Fruit fly (Drosophila melanogaster) whole organism, embryonic: ENCODE data around the gene CG31805.
A peak's percentile ranks its signal among the peaks of the same experiment; 100 is the strongest.

Experiments used
- Bgb ChIP-seq: fragments of 200-800 bp; sonication (Bioruptor generic); IDR thresholded peaks from 2 replicates; pipeline ENCODE4 v1.3.6; 2022; ENCODE audit warnings: missing biosample characterization, missing genetic modification characterization; ENCODE audit not compliant: partially characterized antibody
- CG10654 ChIP-seq: fragments of 200-800 bp; sonication (Bioruptor generic); optimal IDR thresholded peaks from 2 replicates; lab custom pipeline; 2016; ENCODE audit warnings: missing biosample characterization, missing genetic modification characterization
- CG11723 ChIP-seq: fragments of 200-800 bp; sonication (Bioruptor generic); optimal IDR thresholded peaks from 2 replicates; lab custom pipeline; 2017; ENCODE audit warnings: missing biosample characterization, mild to moderate bottlenecking, missing genetic modification characterization
- CG12744 ChIP-seq: fragments of 200-800 bp; sonication (Bioruptor generic); optimal IDR thresholded peaks from 2 replicates; lab custom pipeline; 2016; ENCODE audit warnings: missing biosample characterization, missing genetic modification characterization
- CG14441 ChIP-seq: fragments of 200-800 bp; sonication (Bioruptor generic); IDR thresholded peaks from 2 replicates; pipeline ENCODE4 v1.3.6; 2022; ENCODE audit warnings: missing biosample characterization, missing genetic modification characterization
- CG15073 ChIP-seq: fragments of 200-800 bp; sonication (Bioruptor generic); optimal IDR thresholded peaks from 2 replicates; lab custom pipeline; 2016; ENCODE audit warnings: missing biosample characterization, missing genetic modification characterization
- CG15514 ChIP-seq: fragments of 200-800 bp; sonication (Bioruptor generic); optimal IDR thresholded peaks from 3 replicates; lab custom pipeline; 2017; ENCODE audit warnings: missing biosample characterization, missing genetic modification characterization, mild to moderate bottlenecking, moderate library complexity, missing genetic modification reagents
- CG1603 ChIP-seq: fragments of 200-800 bp; sonication (Bioruptor generic); optimal IDR thresholded peaks from 2 replicates; lab custom pipeline; 2019; ENCODE audit warnings: missing biosample characterization, mild to moderate bottlenecking, missing genetic modification characterization, moderate library complexity
- CG16863 ChIP-seq: fragments of 200-800 bp; sonication (Bioruptor generic); optimal IDR thresholded peaks from 3 replicates; lab custom pipeline; 2016; ENCODE audit warnings: missing biosample characterization, missing genetic modification characterization
- CG18599 ChIP-seq: fragments of 200-800 bp; sonication (Bioruptor generic); optimal IDR thresholded peaks from 3 replicates; lab custom pipeline; 2017; ENCODE audit warnings: missing biosample characterization, missing genetic modification characterization, mild to moderate bottlenecking, moderate library complexity, missing genetic modification reagents
- CG18764 ChIP-seq: fragments of 200-800 bp; sonication (Bioruptor generic); optimal IDR thresholded peaks from 3 replicates; lab custom pipeline; 2016; ENCODE audit warnings: missing biosample characterization, missing genetic modification characterization
- CG2875 ChIP-seq: fragments of 200-800 bp; sonication (Bioruptor generic); optimal IDR thresholded peaks from 2 replicates; lab custom pipeline; 2017; ENCODE audit warnings: missing biosample characterization, mild to moderate bottlenecking, missing genetic modification characterization, missing genetic modification reagents
- CG32767 ChIP-seq: fragments of 200-800 bp; sonication (Bioruptor generic); IDR thresholded peaks from 2 replicates; pipeline ENCODE4 v1.3.6; 2022; ENCODE audit warnings: missing biosample characterization, missing genetic modification characterization
- CG3847 ChIP-seq: fragments of 200-800 bp; sonication (Bioruptor generic); IDR thresholded peaks from 2 replicates; pipeline ENCODE4 v1.3.6; 2022; ENCODE audit warnings: missing biosample characterization, missing genetic modification characterization
- CG3995 ChIP-seq: fragments of 200-800 bp; sonication (Bioruptor generic); optimal IDR thresholded peaks from 3 replicates; lab custom pipeline; 2016; ENCODE audit warnings: missing biosample characterization, missing genetic modification characterization
- CG42726 ChIP-seq: fragments of 200-800 bp; sonication (Bioruptor generic); IDR thresholded peaks from 2 replicates; pipeline ENCODE4 v1.3.6; 2022; ENCODE audit warnings: missing biosample characterization, missing genetic modification characterization; ENCODE audit not compliant: partially characterized antibody
- CG4282 ChIP-seq: fragments of 200-800 bp; sonication (Bioruptor generic); optimal IDR thresholded peaks from 2 replicates; lab custom pipeline; 2016; ENCODE audit warnings: missing biosample characterization, missing genetic modification characterization
- CG7786 ChIP-seq: fragments of 200-800 bp; sonication (Bioruptor generic); optimal IDR thresholded peaks from 2 replicates; lab custom pipeline; 2016; ENCODE audit warnings: missing biosample characterization, missing genetic modification characterization
- CG8944 ChIP-seq: fragments of 200-800 bp; sonication (Bioruptor generic); optimal IDR thresholded peaks from 3 replicates; lab custom pipeline; 2016; ENCODE audit warnings: missing biosample characterization, missing genetic modification characterization
- CG9797 ChIP-seq: fragments of 200-800 bp; sonication (Bioruptor generic); optimal IDR thresholded peaks from 3 replicates; lab custom pipeline; 2018; ENCODE audit warnings: missing biosample characterization, mild to moderate bottlenecking, missing genetic modification characterization
- Deaf1 ChIP-seq: fragments of 200-800 bp; optimal IDR thresholded peaks from 3 replicates; lab custom pipeline; 2019; ENCODE audit warnings: missing biosample characterization, mild to moderate bottlenecking, missing genetic modification characterization, moderate library complexity
- Doc3 ChIP-seq: fragments of 200-800 bp; sonication (Bioruptor generic); IDR thresholded peaks from 3 replicates; pipeline ENCODE4 v1.3.6; 2022; ENCODE audit warnings: missing biosample characterization, missing genetic modification characterization; ENCODE audit not compliant: partially characterized antibody
- Dref ChIP-seq: fragments of 200-800 bp; sonication (Bioruptor generic); IDR thresholded peaks from 2 replicates; pipeline ENCODE4 v1.3.6; 2022; ENCODE audit warnings: missing biosample characterization, missing genetic modification characterization
- E2f2 ChIP-seq: fragments of 200-800 bp; sonication (Bioruptor generic); IDR thresholded peaks from 2 replicates; pipeline ENCODE4 v1.3.6; 2022; ENCODE audit warnings: missing biosample characterization, missing genetic modification characterization
- Ets65A ChIP-seq: fragments of 200-800 bp; sonication (Bioruptor generic); peaks from one replicate; lab custom pipeline; 2016; ENCODE audit warnings: missing biosample characterization, missing genetic modification characterization
- MESR4 ChIP-seq: fragments of 200-800 bp; sonication (Bioruptor generic); optimal IDR thresholded peaks from 2 replicates; lab custom pipeline; 2018; ENCODE audit warnings: missing biosample characterization, mild to moderate bottlenecking, missing genetic modification characterization, moderate library complexity
- Myb ChIP-seq: fragments of 200-800 bp; sonication (Bioruptor generic); optimal IDR thresholded peaks from 2 replicates; lab custom pipeline; 2016; ENCODE audit warnings: missing biosample characterization, missing genetic modification characterization
- Opbp ChIP-seq: fragments of 200-800 bp; sonication (Bioruptor generic); IDR thresholded peaks from 3 replicates; pipeline ENCODE4 v1.3.6; 2022; ENCODE audit warnings: missing biosample characterization, missing genetic modification characterization; ENCODE audit not compliant: partially characterized antibody
- Optix ChIP-seq: fragments of 200-800 bp; sonication (Bioruptor generic); IDR thresholded peaks from 3 replicates; pipeline ENCODE4 v1.3.6; 2022; ENCODE audit warnings: missing biosample characterization, missing genetic modification characterization
- PHDP ChIP-seq: fragments of 200-800 bp; sonication (Bioruptor generic); optimal IDR thresholded peaks from 3 replicates; lab custom pipeline; 2018; ENCODE audit warnings: missing biosample characterization, mild to moderate bottlenecking, missing genetic modification characterization, moderate library complexity
- YL-1 ChIP-seq: fragments of 200-800 bp; sonication (Bioruptor generic); optimal IDR thresholded peaks from 3 replicates; lab custom pipeline; 2017; ENCODE audit warnings: missing biosample characterization, mild to moderate bottlenecking, missing genetic modification characterization
- ab ChIP-seq: fragments of 200-800 bp; sonication (Bioruptor generic); optimal IDR thresholded peaks from 2 replicates; lab custom pipeline; 2016; ENCODE audit warnings: missing biosample characterization, missing genetic modification characterization
- al ChIP-seq: fragments of 200-800 bp; sonication (Bioruptor generic); IDR thresholded peaks from 2 replicates; pipeline ENCODE4 v1.3.6; 2022; ENCODE audit warnings: missing biosample characterization, missing genetic modification characterization
- aop ChIP-seq: fragments of 200-800 bp; sonication (Bioruptor generic); IDR thresholded peaks from 2 replicates; pipeline ENCODE4 v1.3.6; 2022; ENCODE audit warnings: missing biosample characterization, missing genetic modification characterization
- ash1 ChIP-seq: fragments of 200-800 bp; sonication (Bioruptor generic); optimal IDR thresholded peaks from 2 replicates; lab custom pipeline; 2018; ENCODE audit warnings: missing biosample characterization, mild to moderate bottlenecking, missing genetic modification characterization
- dysf ChIP-seq: fragments of 200-800 bp; sonication (Bioruptor generic); IDR thresholded peaks from 3 replicates; pipeline ENCODE4 v1.3.6; 2022; ENCODE audit warnings: missing biosample characterization, missing genetic modification characterization
- gcm ChIP-seq: fragments of 200-800 bp; sonication (Bioruptor generic); optimal IDR thresholded peaks from 2 replicates; lab custom pipeline; 2019; ENCODE audit warnings: missing biosample characterization, mild to moderate bottlenecking, missing genetic modification characterization, moderate library complexity
- gem ChIP-seq: fragments of 200-800 bp; sonication (Bioruptor generic); optimal IDR thresholded peaks from 2 replicates; lab custom pipeline; 2019; ENCODE audit warnings: missing biosample characterization, mild to moderate bottlenecking, missing genetic modification characterization, moderate library complexity
- hkb ChIP-seq, 2 experiments: fragments of 200-800 bp in 1 of 2; fragments of >200 bp in 1 of 2; sonication (Bioruptor generic) in 1 of 2; IDR thresholded peaks in 1 of 2; optimal IDR thresholded peaks in 1 of 2; 2 replicates each; pipeline versions ENCODE4 v1.3.6 to Lab custom; 2017 to 2022; ENCODE audit warnings: missing biosample characterization in 1 of 2, missing genetic modification characterization in 1 of 2
- ken ChIP-seq: fragments of 200-800 bp; sonication (Bioruptor generic); IDR thresholded peaks from 3 replicates; pipeline ENCODE4 v1.3.6; 2022; ENCODE audit warnings: missing biosample characterization, missing genetic modification characterization
- knrl ChIP-seq: fragments of 200-800 bp; sonication (Bioruptor generic); IDR thresholded peaks from 3 replicates; pipeline ENCODE4 v1.3.6; 2022; ENCODE audit warnings: missing biosample characterization, missing genetic modification characterization; ENCODE audit not compliant: partially characterized antibody
- lab ChIP-seq: fragments of 200-800 bp; sonication (Bioruptor generic); optimal IDR thresholded peaks from 3 replicates; lab custom pipeline; 2017; ENCODE audit warnings: missing biosample characterization, missing genetic modification characterization, mild to moderate bottlenecking, moderate library complexity, missing genetic modification reagents
- nau ChIP-seq: fragments of 200-800 bp; sonication (Bioruptor generic); optimal IDR thresholded peaks from 3 replicates; lab custom pipeline; 2017; ENCODE audit warnings: missing biosample characterization, mild to moderate bottlenecking, missing genetic modification characterization, missing genetic modification reagents
- run ChIP-seq: fragments of 200-800 bp; sonication (Bioruptor generic); optimal IDR thresholded peaks from 3 replicates; lab custom pipeline; 2018; ENCODE audit warnings: missing biosample characterization, mild to moderate bottlenecking, missing genetic modification characterization
- salm ChIP-seq: fragments of 200-800 bp; sonication (Bioruptor generic); optimal IDR thresholded peaks from 2 replicates; lab custom pipeline; 2018; ENCODE audit warnings: missing biosample characterization, mild to moderate bottlenecking, missing genetic modification characterization
- sim ChIP-seq: fragments of 200-800 bp; sonication (Bioruptor generic); IDR thresholded peaks from 2 replicates; pipeline ENCODE4 v1.3.6; 2022; ENCODE audit warnings: missing biosample characterization, missing genetic modification characterization
- sna ChIP-seq: fragments of 200-800 bp; sonication (Bioruptor generic); IDR thresholded peaks from 2 replicates; pipeline ENCODE4 v1.3.6; 2022; ENCODE audit warnings: missing biosample characterization, missing genetic modification characterization; ENCODE audit not compliant: partially characterized antibody
- stwl ChIP-seq: fragments of 200-800 bp; sonication (Bioruptor generic); optimal IDR thresholded peaks from 3 replicates; lab custom pipeline; 2018; ENCODE audit warnings: missing biosample characterization, mild to moderate bottlenecking, missing genetic modification characterization, moderate library complexity
- tx ChIP-seq: fragments of 200-800 bp; sonication (Bioruptor generic); optimal IDR thresholded peaks from 2 replicates; lab custom pipeline; 2016; ENCODE audit warnings: missing biosample characterization, missing genetic modification characterization
- unc-4 ChIP-seq: fragments of 200-800 bp; sonication (Bioruptor generic); IDR thresholded peaks from 2 replicates; pipeline ENCODE4 v1.3.6; 2022; ENCODE audit warnings: missing biosample characterization, missing genetic modification characterization; ENCODE audit not compliant: partially characterized antibody

CG31805 gene

dm6 chr2L:16879288-16879687 lies 21.0 kb downstream of the CG31805 start, which contains the start of the genes CG32832, CG31743 and CG34313 (continued):
- TF ChIP-seq CG18764 (GFP tag; lab: Kevin White, UChicago) (no peak), CG2875 (no peak), CG3847 (GFP tag; lab: Robert Waterston, UW) (peak; percentile 34; the same call in 1 of the 2 replicates), ken (no peak), CG32767 (GFP tag; lab: Robert Waterston, UW) (no peak), CG16863 (GFP tag; lab: Kevin White, UChicago) (no peak), MESR4 (GFP tag; lab: Kevin White, UChicago) (peak; percentile 38), CG14441 (GFP tag; lab: Robert Waterston, UW) (no peak), run (tag; lab: Kevin White, UChicago) (no peak), CG7786 (no peak), CG10654 (GFP tag; lab: Kevin White, UChicago) (no peak), CG1603 (tag; lab: Kevin White, UChicago) (peak; percentile 55), aop (GFP tag; lab: Robert Waterston, UW) (no peak), CG15514 (GFP tag; lab: Kevin White, UChicago) (peak; percentile 44), knrl (GFP tag; lab: Robert Waterston, UW) (peak; percentile 74), Ets65A (GFP tag; lab: Kevin White, UChicago) (no peak), lab (no peak), E2f2 (GFP tag; lab: Robert Waterston, UW) (peak; percentile 98), dysf (GFP tag; lab: Robert Waterston, UW) (no peak), gem (no peak), Dref (GFP tag; lab: Robert Waterston, UW) (peak; percentile 87), stwl (tag; lab: Kevin White, UChicago) (peak; percentile 82), salm (tag; lab: Kevin White, UChicago) (no peak), CG8944 (no peak), CG12744 (GFP tag; lab: Kevin White, UChicago) (no peak), tx (GFP tag; lab: Kevin White, UChicago) (no peak), Opbp (GFP tag; lab: Robert Waterston, UW) (peak; percentile 82), PHDP (tag; lab: Kevin White, UChicago) (no peak), Myb (GFP tag; lab: Kevin White, UChicago) (peak; percentile 88), ab (GFP tag; lab: Kevin White, UChicago) (no peak), CG11723 (GFP tag; lab: Kevin White, UChicago) (no peak), CG42726 (GFP tag; lab: Robert Waterston, UW) (peak; percentile 40; the same call in 1 of the 2 replicates), hkb (optimal IDR thresholded peaks at IDR 0.05; lab: Kevin White, UChicago) (no peak), hkb (GFP tag; IDR thresholded peaks at IDR 0.05; lab: Robert Waterston, UW) (no peak), Optix (no peak), Deaf1 (peak; percentile 43), YL-1 (GFP tag; lab: Kevin White, UChicago) (peak; percentile 12), CG4282 (GFP tag; lab: Kevin White, UChicago) (no peak), al (GFP tag; lab: Robert Waterston, UW) (no peak), sim (GFP tag; lab: Robert Waterston, UW) (no peak), ash1 (GFP tag; lab: Kevin White, UChicago) (no peak), unc-4 (GFP tag; lab: Robert Waterston, UW) (peak; percentile 82), nau (GFP tag; lab: Kevin White, UChicago) (peak; percentile 32), sna (GFP tag; lab: Robert Waterston, UW) (peak; percentile 77), gcm (GFP tag; lab: Kevin White, UChicago) (no peak), CG3995 (GFP tag; lab: Kevin White, UChicago) (no peak), Bgb (GFP tag; lab: Robert Waterston, UW) (peak; percentile 76), CG9797 (GFP tag; lab: Kevin White, UChicago) (no peak), CG15073 (GFP tag; lab: Kevin White, UChicago) (no peak), CG18599 (GFP tag; lab: Kevin White, UChicago) (no peak), Doc3 (GFP tag; lab: Robert Waterston, UW) (peak; percentile 78)
